Worm (Caenorhabditis elegans) whole organism, L4 larva: ENCODE measurements around the gene C12D8.9.

Experiments
- ama-1 ChIP-seq: fragments of 150-350 bp; optimal IDR thresholded peaks from 2 replicates; lab custom pipeline; 2014; ENCODE audit warnings: inconsistent platforms, mixed read lengths
- ceh-82 ChIP-seq: sonication (generic microtip); optimal IDR thresholded peaks from 2 replicates; lab custom pipeline; 2017; ENCODE audit warnings: missing biosample characterization, missing genetic modification characterization
- gei-8 ChIP-seq: fragments of 200-800 bp; sonication (Bioruptor generic); optimal IDR thresholded peaks from 2 replicates; lab custom pipeline; 2018; ENCODE audit warnings: mild to moderate bottlenecking, missing genetic modification characterization, missing compliant biosample characterization
- lin-15B ChIP-seq: fragments of 150-350 bp; sonication (generic microtip); optimal IDR thresholded peaks from 3 replicates; lab custom pipeline; 2014; ENCODE audit warnings: missing biosample characterization, missing genetic modification characterization
- ztf-11 ChIP-seq: fragments of 150-350 bp; optimal IDR thresholded peaks from 2 replicates; lab custom pipeline; 2014; ENCODE audit warnings: missing biosample characterization, missing genetic modification characterization

DNA sequence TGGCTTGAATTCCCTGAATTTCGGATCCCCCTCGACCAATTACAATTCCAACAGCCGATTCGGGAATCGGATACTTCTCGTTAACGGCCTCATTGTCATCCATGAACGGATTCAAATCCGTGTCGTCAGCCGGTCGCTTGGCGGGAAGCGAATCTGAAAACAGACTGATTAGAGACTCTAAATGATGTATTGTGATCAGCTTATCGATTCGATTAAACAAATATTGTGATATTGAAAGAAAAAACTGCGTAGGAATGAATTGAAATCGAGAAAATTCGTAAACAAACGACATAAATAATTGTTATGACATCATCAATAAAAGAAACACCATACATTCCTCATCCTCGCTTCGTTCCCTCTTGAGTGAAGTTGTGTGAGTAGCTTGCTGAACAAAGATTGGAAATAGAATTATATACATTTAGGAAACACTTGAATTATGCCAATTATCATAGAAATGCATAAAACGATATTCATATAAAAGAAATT is 5.0 kb downstream of the C12D8.9 start:
- TF ChIP-seq ztf-11 (tag; lab: Kevin White, UChicago) (no peak), ama-1 (peak; percentile 87), lin-15B (tag; lab: Kevin White, UChicago) (no peak), ceh-82 (tag; lab: Kevin White, UChicago) (no peak), gei-8 (GFP tag; lab: Kevin White, UChicago) (no peak)
